Worm (Caenorhabditis elegans) whole organism, L1 larva: ENCODE data around the gene str-134.

Experiments
- Y116A8C.19 ChIP-seq: sonication (generic microtip); optimal IDR thresholded peaks from 2 replicates; lab custom pipeline; 2016; ENCODE audit warnings: missing compliant biosample characterization, missing genetic modification characterization, borderline replicate concordance
- aly-2 ChIP-seq: fragments of 150-350 bp; optimal IDR thresholded peaks from 2 replicates; lab custom pipeline; 2014; ENCODE audit warnings: missing biosample characterization, missing genetic modification characterization
- ama-1 ChIP-seq: fragments of 150-350 bp; optimal IDR thresholded peaks from 2 replicates; lab custom pipeline; 2014
- ceh-8 ChIP-seq: fragments of 200-800 bp; sonication (Bioruptor generic); optimal IDR thresholded peaks from 2 replicates; lab custom pipeline; 2018; ENCODE audit warnings: mild to moderate bottlenecking, missing genetic modification characterization, moderate library complexity, missing compliant biosample characterization
- dpl-1 ChIP-seq, 3 experiments: fragments of 150-350 bp in 2 of 3; sonication (generic microtip) in 1 of 3; optimal IDR thresholded peaks; 2 replicates each; lab custom pipeline; 2014 to 2017; ENCODE audit warnings: missing biosample characterization in 3 of 3, missing genetic modification characterization in 3 of 3, missing genetic modification reagents in 3 of 3
- efl-1 ChIP-seq, 4 experiments: fragments of 150-350 bp; optimal IDR thresholded peaks in 3 of 4; peaks in 1 of 4; 1 replicate in 1 of 4; 2 replicates in 3 of 4; lab custom pipeline; 2014; ENCODE audit warnings: missing biosample characterization in 2 of 4, missing genetic modification characterization in 2 of 4, missing genetic modification reagents in 2 of 4
- efl-3 ChIP-seq: fragments of 200-800 bp; sonication (Bioruptor generic); optimal IDR thresholded peaks from 2 replicates; lab custom pipeline; 2018; ENCODE audit warnings: mild to moderate bottlenecking, missing genetic modification characterization, missing compliant biosample characterization
- egl-27 ChIP-seq, 2 experiments: fragments of 150-350 bp in 1 of 2; sonication (generic microtip); optimal IDR thresholded peaks; 3 replicates each; lab custom pipeline; 2017 to 2018; ENCODE audit warnings: missing biosample characterization in 2 of 2, missing genetic modification characterization in 2 of 2, missing genetic modification reagents in 2 of 2
- elt-3 ChIP-seq, 6 experiments: fragments of 150-350 bp in 1 of 6; sonication (generic microtip); optimal IDR thresholded peaks; 2 replicates each; lab custom pipeline; 2017 to 2018; ENCODE audit warnings: missing biosample characterization in 6 of 6, missing genetic modification characterization in 6 of 6, inconsistent platforms in 1 of 6
- fkh-10 ChIP-seq: sonication (generic microtip); optimal IDR thresholded peaks from 2 replicates; lab custom pipeline; 2017; ENCODE audit warnings: missing biosample characterization, missing genetic modification reagents, missing genetic modification characterization
- fos-1 ChIP-seq: fragments of 150-350 bp; optimal IDR thresholded peaks from 2 replicates; lab custom pipeline; 2014; ENCODE audit warnings: missing biosample characterization, missing genetic modification characterization
- hlh-4 ChIP-seq: sonication (generic microtip); optimal IDR thresholded peaks from 2 replicates; lab custom pipeline; 2016; ENCODE audit warnings: mild to moderate bottlenecking, missing genetic modification characterization, missing compliant biosample characterization
- jun-1 ChIP-seq: fragments of 150-350 bp; optimal IDR thresholded peaks from 2 replicates; lab custom pipeline; 2014; ENCODE audit warnings: missing biosample characterization, missing genetic modification reagents, missing genetic modification characterization
- lin-13 ChIP-seq: fragments of 150-350 bp; optimal IDR thresholded peaks from 2 replicates; lab custom pipeline; 2014; ENCODE audit warnings: missing biosample characterization, missing genetic modification reagents, missing genetic modification characterization
- lin-35 ChIP-seq, 2 experiments: fragments of 150-350 bp; optimal IDR thresholded peaks; 2 replicates each; lab custom pipeline; 2014; ENCODE audit warnings: missing biosample characterization in 2 of 2, missing genetic modification characterization in 2 of 2, missing genetic modification reagents in 2 of 2
- lin-39 ChIP-seq: fragments of 150-350 bp; optimal IDR thresholded peaks from 2 replicates; lab custom pipeline; 2014; ENCODE audit warnings: missing biosample characterization, missing genetic modification reagents, missing genetic modification characterization
- lsy-2 ChIP-seq, 2 experiments: fragments of 150-350 bp; optimal IDR thresholded peaks; 2 replicates each; lab custom pipeline; 2014; ENCODE audit warnings: missing biosample characterization in 2 of 2, missing genetic modification characterization in 2 of 2
- mab-9 ChIP-seq: fragments of 200-800 bp; sonication (Bioruptor generic); IDR thresholded peaks from 2 replicates; pipeline ENCODE4 v1.3.6; 2022; ENCODE audit warnings: missing genetic modification reagents, missing genetic modification characterization, missing compliant biosample characterization
- mef-2 ChIP-seq: fragments of 150-350 bp; optimal IDR thresholded peaks from 2 replicates; lab custom pipeline; 2014; ENCODE audit warnings: missing biosample characterization, missing genetic modification characterization
- mep-1 ChIP-seq: fragments of 150-350 bp; optimal IDR thresholded peaks from 2 replicates; lab custom pipeline; 2014; ENCODE audit warnings: missing biosample characterization, missing genetic modification characterization
- nhr-11 ChIP-seq: fragments of 150-350 bp; optimal IDR thresholded peaks from 2 replicates; lab custom pipeline; 2014; ENCODE audit warnings: missing biosample characterization, missing genetic modification characterization
- nhr-12 ChIP-seq: sonication (generic microtip); optimal IDR thresholded peaks from 2 replicates; lab custom pipeline; 2017; ENCODE audit warnings: missing biosample characterization, missing genetic modification characterization
- nhr-19 ChIP-seq: fragments of 200-800 bp; sonication (Bioruptor generic); conservative IDR thresholded peaks from 2 replicates; pipeline ENCODE4 v1.3.6; 2022; ENCODE audit warnings: missing genetic modification characterization, missing compliant biosample characterization
- nhr-20 ChIP-seq: sonication (generic microtip); optimal IDR thresholded peaks from 2 replicates; lab custom pipeline; 2016; ENCODE audit warnings: mild to moderate bottlenecking, missing genetic modification characterization, missing compliant biosample characterization
- nhr-71 ChIP-seq: sonication (generic microtip); optimal IDR thresholded peaks from 2 replicates; lab custom pipeline; 2016; ENCODE audit warnings: mild to moderate bottlenecking, missing genetic modification characterization, moderate library complexity, missing compliant biosample characterization
- nhr-76 ChIP-seq: sonication (generic microtip); optimal IDR thresholded peaks from 2 replicates; lab custom pipeline; 2017; ENCODE audit warnings: missing biosample characterization, missing genetic modification characterization
- nhr-77 ChIP-seq: fragments of 150-350 bp; optimal IDR thresholded peaks from 2 replicates; lab custom pipeline; 2014; ENCODE audit warnings: missing biosample characterization, missing genetic modification characterization
- nhr-85 ChIP-seq: sonication (generic microtip); peaks from one replicate; lab custom pipeline; 2016; ENCODE audit warnings: missing genetic modification characterization, inconsistent platforms, missing compliant biosample characterization
- pqm-1 ChIP-seq: sonication (generic microtip); optimal IDR thresholded peaks from 3 replicates; lab custom pipeline; 2017; ENCODE audit warnings: missing biosample characterization, missing genetic modification characterization
- skn-1 ChIP-seq: fragments of 150-350 bp; optimal IDR thresholded peaks from 2 replicates; lab custom pipeline; 2014; ENCODE audit warnings: missing biosample characterization, missing genetic modification characterization
- snpc-4 ChIP-seq: fragments of 150-350 bp; optimal IDR thresholded peaks from 2 replicates; lab custom pipeline; 2014; ENCODE audit warnings: missing biosample characterization, missing genetic modification characterization
- tbx-2 ChIP-seq: sonication (generic microtip); optimal IDR thresholded peaks from 2 replicates; lab custom pipeline; 2016; ENCODE audit warnings: missing genetic modification characterization, missing compliant biosample characterization
- zag-1 ChIP-seq: fragments of 150-350 bp; optimal IDR thresholded peaks from 2 replicates; lab custom pipeline; 2014; ENCODE audit warnings: missing biosample characterization, missing genetic modification characterization
- ztf-11 ChIP-seq, 2 experiments: sonication (generic microtip); optimal IDR thresholded peaks; 2 replicates each; lab custom pipeline; 2016 to 2017; ENCODE audit warnings: missing genetic modification characterization in 2 of 2, missing biosample characterization in 1 of 2, missing compliant biosample characterization in 1 of 2
- ztf-4 ChIP-seq: fragments of 150-350 bp; optimal IDR thresholded peaks from 2 replicates; lab custom pipeline; 2014; ENCODE audit warnings: missing biosample characterization, missing genetic modification characterization

Gene str-134

DNA sequence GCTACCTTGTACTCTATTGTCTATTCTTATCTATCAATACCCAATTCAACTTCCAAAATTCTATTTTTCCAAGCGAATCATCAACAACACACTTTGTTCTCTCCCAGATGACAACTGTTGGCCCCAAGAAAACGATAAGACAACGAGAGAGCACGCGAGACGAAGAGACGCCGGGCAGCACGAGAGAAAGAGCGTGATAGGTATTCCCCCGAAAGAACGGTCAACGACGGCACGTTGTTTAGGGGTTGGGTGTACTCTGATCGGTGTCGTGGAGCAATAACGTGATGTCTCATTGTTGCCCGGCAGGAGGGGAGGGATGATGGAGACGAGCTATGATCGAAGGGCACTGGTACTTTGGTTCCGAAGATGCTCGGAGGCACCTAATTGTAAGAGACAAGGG is 12.1 kb upstream of the str-134 start (continued):
- no peak for TF ChIP-seq efl-3
- peak in 5 of 6 experiments; percentile 16 to 92 (median 65) for TF ChIP-seq elt-3 (tag; optimal IDR thresholded peaks at IDR 0.05; lab: Kevin White, UChicago)
- TF ChIP-seq pqm-1 (tag; lab: Kevin White, UChicago): peak; percentile 48
- no peak for TF ChIP-seq zag-1
- TF ChIP-seq Y116A8C.19 (tag; lab: Kevin White, UChicago): peak; percentile 11
- TF ChIP-seq nhr-71 (tag; lab: Kevin White, UChicago): peak; percentile 100
- TF ChIP-seq nhr-77 (tag; lab: Kevin White, UChicago): peak; percentile 83
- TF ChIP-seq dpl-1 (GFP tag; optimal IDR thresholded peaks at IDR 0.05; lab: Kevin White, UChicago): peak; percentile 48 to 67 (median 51)
- peak; percentile 35 for TF ChIP-seq lin-13
- TF ChIP-seq mab-9 (GFP tag; lab: Robert Waterston, UW): peak; percentile 71
- peak; percentile 71 for TF ChIP-seq mep-1 (tag; lab: Kevin White, UChicago)
- TF ChIP-seq efl-1 (optimal IDR thresholded peaks at IDR 0.05; lab: Kevin White, UChicago): peak; percentile 58 to 67
- TF ChIP-seq efl-1 (GFP tag; optimal IDR thresholded peaks at IDR 0.05 in 1 of 2; lab: Kevin White, UChicago): peak; percentile 15 to 96
- TF ChIP-seq lsy-2 (tag; optimal IDR thresholded peaks at IDR 0.05; lab: Kevin White, UChicago): peak; percentile 77 to 83
- TF ChIP-seq skn-1 (tag; lab: Kevin White, UChicago): peak; percentile 79
- TF ChIP-seq aly-2 (tag; lab: Kevin White, UChicago): peak; percentile 30
- peak; percentile 20 for TF ChIP-seq snpc-4 (tag; lab: Kevin White, UChicago)
- TF ChIP-seq ama-1 (lab: Kevin White, UChicago): peak; percentile 72
- no peak for TF ChIP-seq hlh-4 (tag; lab: Kevin White, UChicago)
- TF ChIP-seq nhr-19 (GFP tag; lab: Robert Waterston, UW): peak; percentile 100
- peak; percentile 98 for TF ChIP-seq nhr-85 (tag; lab: Kevin White, UChicago)
- TF ChIP-seq nhr-76: no peak
- peak; percentile 83 for TF ChIP-seq lin-39 (tag; lab: Kevin White, UChicago)
- TF ChIP-seq nhr-11 (tag; lab: Kevin White, UChicago): peak; percentile 77
- peak; percentile 37 to 90 for TF ChIP-seq lin-35 (GFP tag; optimal IDR thresholded peaks at IDR 0.05; lab: Kevin White, UChicago)
- peak; percentile 22 to 79 for TF ChIP-seq egl-27 (tag; optimal IDR thresholded peaks at IDR 0.05; lab: Kevin White, UChicago)
- no peak for TF ChIP-seq nhr-12 (tag; lab: Kevin White, UChicago)
- TF ChIP-seq ztf-4: peak; percentile 90
- no peak for TF ChIP-seq ceh-8 (GFP tag; lab: Kevin White, UChicago)
- no peak for TF ChIP-seq fkh-10
- peak; percentile 96 for TF ChIP-seq tbx-2
- peak; percentile 18 for TF ChIP-seq fos-1 (tag; lab: Kevin White, UChicago)
- TF ChIP-seq nhr-20 (tag; lab: Kevin White, UChicago): peak; percentile 99

DNA sequence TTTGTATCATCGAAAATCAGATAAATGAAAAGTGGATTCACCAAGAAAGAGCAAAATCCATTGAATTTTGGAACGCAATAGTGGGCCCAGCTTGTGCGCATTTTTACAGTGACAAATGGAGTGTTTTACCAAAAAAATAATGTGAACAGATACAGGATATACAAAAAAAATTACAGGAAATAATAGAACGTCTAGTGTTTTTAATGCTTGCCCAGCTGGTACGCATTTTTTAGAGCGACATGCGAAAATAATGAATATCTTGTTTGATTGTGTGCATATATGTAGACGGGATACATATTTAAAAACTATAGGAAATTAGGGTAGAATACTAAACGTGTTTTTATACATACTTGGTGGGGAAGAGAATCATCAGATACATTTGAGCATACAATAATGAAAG is 7.3 kb upstream of the str-134 start, which contains the start of gene srj-25:
Gene srj-25, minus strand, starts transcription at position 101 of the 400 bp plus-strand sequence.
- TF ChIP-seq nhr-12 (tag; lab: Kevin White, UChicago) (no peak), ztf-11 (tag; optimal IDR thresholded peaks at IDR 0.05; lab: Kevin White, UChicago) (no peak), fkh-10 (no peak), lin-35 (GFP tag; optimal IDR thresholded peaks at IDR 0.05; lab: Kevin White, UChicago) (no peak)

DNA sequence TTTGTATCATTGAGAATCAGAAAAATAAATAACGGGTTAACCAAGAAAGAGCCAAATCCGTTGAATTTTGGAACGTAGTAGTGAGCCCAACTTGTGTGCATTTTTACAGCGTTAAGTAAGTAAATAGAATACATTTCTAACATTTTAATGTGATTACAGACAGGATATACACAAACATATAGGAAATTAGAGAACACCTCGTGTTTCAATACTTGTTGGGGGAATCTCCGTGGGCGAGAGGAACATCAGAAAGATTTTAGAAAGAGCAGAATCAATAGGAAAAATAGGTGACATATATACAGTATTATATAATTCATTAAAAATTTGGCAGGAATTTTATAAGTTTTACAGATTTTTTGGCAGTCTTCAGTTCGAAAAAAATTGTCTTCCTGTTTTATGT is 4.7 kb upstream of the str-134 start, which contains the start of gene srj-24:
Gene srj-24, minus strand, starts transcription at position 101 of the 400 bp plus-strand sequence.
- TF ChIP-seq jun-1 (tag; lab: Kevin White, UChicago): no peak
- TF ChIP-seq, all 84 proteins: peak for 0

DNA sequence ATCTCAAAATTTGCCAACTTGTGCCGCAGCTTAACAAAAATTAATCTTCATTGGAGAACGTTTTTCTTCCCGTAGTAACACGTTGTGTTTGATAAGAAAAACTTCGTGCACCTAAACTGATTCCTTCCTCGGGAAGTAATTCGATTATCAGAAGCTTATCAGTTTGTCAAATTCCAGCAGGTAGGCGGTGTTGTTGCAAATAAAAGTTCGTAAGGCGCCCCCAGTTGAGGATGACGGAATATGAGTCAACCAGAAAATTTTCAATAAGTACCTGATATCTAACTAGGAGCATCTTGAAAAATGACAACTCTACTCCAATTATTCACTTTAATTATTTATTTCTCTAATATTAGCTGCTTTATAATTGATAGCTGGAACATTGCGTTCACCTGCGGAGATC is 1.6 kb upstream of the str-134 start, which contains the start of gene C05E4.7:
Gene C05E4.7, plus strand, starts transcription at position 301 of the 400 bp plus-strand sequence.
- TF ChIP-seq efl-1 (optimal IDR thresholded peaks at IDR 0.05; lab: Kevin White, UChicago): no peak
- peak in 1 of 2 experiments; percentile 32 for TF ChIP-seq efl-1 (GFP tag; optimal IDR thresholded peaks at IDR 0.05 in 1 of 2; lab: Kevin White, UChicago)
- no peak for TF ChIP-seq mef-2
